Worm (Caenorhabditis elegans): ENCODE data around the gene bgnt-1.1.

Gene bgnt-1.1

DNA sequence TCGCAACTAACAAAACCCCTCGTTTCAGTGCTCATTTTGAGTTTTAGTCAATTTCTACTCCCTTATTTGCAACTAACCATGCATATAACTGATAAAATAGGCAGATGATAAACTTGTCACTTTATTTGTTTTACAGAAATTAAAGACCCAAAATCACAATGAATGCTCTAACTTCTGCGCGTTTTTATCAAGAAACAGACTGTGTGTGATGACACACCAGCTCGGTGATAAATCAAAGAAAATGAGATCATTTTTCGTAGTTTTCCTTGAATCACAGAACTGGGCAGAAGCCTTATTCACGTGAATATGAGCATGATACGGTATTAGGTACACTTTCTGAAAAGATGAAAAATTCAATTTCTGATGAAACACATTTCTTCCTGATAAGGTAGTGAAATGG, 9.5 kb upstream of the bgnt-1.1 start:
- no peak for TF ChIP-seq W03F9.2 (tag; optimal IDR thresholded peaks at IDR 0.05)
- TF ChIP-seq him-1 (tag; optimal IDR thresholded peaks at IDR 0.05), result no peak
- no peak for TF ChIP-seq dao-5 (tag; optimal IDR thresholded peaks at IDR 0.05)

ce11 chrIV:10463987-10464638, 8.5 kb upstream of the bgnt-1.1 start, which contains the start of gene ugt-43:
TSS of gene ugt-43 (plus strand) at chrIV:10464588.
- TF ChIP-seq dao-5 (tag; optimal IDR thresholded peaks at IDR 0.05) (no peak), him-1 (tag; optimal IDR thresholded peaks at IDR 0.05) (no peak), W03F9.2 (tag; optimal IDR thresholded peaks at IDR 0.05) (no peak)

- TF ChIP-seq him-1 (tag; optimal IDR thresholded peaks at IDR 0.05), result no peak
- no peak for TF ChIP-seq W03F9.2 (tag; optimal IDR thresholded peaks at IDR 0.05)
- no peak for TF ChIP-seq dao-5 (tag; optimal IDR thresholded peaks at IDR 0.05)
Measured at ce11 chrIV:10465764-10466163, 6.8 kb upstream of the bgnt-1.1 start.

ce11 chrIV:10466398-10466797, 6.2 kb upstream of the bgnt-1.1 start:
- TF ChIP-seq dao-5 (tag; optimal IDR thresholded peaks at IDR 0.05), result no peak
- TF ChIP-seq W03F9.2 (tag; optimal IDR thresholded peaks at IDR 0.05), result no peak
- no peak for TF ChIP-seq him-1 (tag; optimal IDR thresholded peaks at IDR 0.05)

- TF ChIP-seq dao-5 (tag; optimal IDR thresholded peaks at IDR 0.05), result no peak
- TF ChIP-seq W03F9.2 (tag; optimal IDR thresholded peaks at IDR 0.05), result no peak
- TF ChIP-seq him-1 (tag; optimal IDR thresholded peaks at IDR 0.05), result no peak
Measured at ce11 chrIV:10467347-10467746, 5.2 kb upstream of the bgnt-1.1 start.

- TF ChIP-seq him-1 (tag; optimal IDR thresholded peaks at IDR 0.05) (no peak), W03F9.2 (tag; optimal IDR thresholded peaks at IDR 0.05) (no peak), dao-5 (tag; optimal IDR thresholded peaks at IDR 0.05) (no peak)
Measured at ce11 chrIV:10468662-10469061, 3.9 kb upstream of the bgnt-1.1 start.

DNA sequence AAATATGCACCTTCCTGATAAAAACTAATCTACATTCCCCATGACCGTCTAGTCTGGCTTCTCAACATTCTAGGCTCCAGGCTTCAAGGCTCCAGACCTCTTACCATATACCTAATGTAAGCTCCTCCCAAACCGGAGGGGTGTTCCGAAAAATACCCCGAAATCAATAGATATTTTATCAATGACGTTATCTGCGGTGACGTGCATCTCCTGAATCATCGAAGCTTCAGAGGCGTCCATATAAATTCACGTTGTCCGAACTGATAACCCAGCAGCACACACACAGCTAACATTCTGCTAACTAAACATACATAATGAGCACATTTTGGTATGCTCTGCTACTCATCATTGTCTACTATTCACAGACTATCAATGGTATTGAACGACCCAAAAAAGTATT, 3.1 kb upstream of the bgnt-1.1 start, which contains the start of gene ugt-44:
Gene ugt-44, plus strand, starts transcription at position 248 of the 400 bp plus-strand sequence.
- TF ChIP-seq him-1 (tag; optimal IDR thresholded peaks at IDR 0.05), result no peak
- no peak for TF ChIP-seq W03F9.2 (tag; optimal IDR thresholded peaks at IDR 0.05)
- TF ChIP-seq dao-5 (tag; optimal IDR thresholded peaks at IDR 0.05), result no peak

DNA sequence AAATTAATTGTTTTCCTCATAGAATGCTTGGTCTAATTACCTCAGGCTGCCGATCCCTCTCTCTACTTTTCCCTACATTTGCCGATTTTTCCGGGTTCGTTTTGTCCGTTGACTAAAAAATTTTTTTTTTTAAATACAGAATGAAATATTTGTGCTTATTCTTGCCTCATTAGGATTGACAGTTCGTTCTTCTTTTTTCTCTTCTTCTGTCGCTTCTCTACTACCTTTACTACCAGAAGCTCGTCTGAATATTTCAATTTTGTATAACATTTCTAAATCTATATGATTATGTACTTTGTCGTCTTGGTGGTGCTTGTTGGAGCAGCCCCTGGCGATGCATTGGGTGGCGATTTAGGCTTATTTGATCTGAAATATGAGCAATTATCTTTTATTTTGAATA, 2.7 kb downstream of the bgnt-1.1 start:
- no peak for TF ChIP-seq him-1 (tag; optimal IDR thresholded peaks at IDR 0.05)
- TF ChIP-seq W03F9.2 (tag; optimal IDR thresholded peaks at IDR 0.05), result no peak
- TF ChIP-seq dao-5 (tag; optimal IDR thresholded peaks at IDR 0.05), result no peak

- TF ChIP-seq W03F9.2 (tag; optimal IDR thresholded peaks at IDR 0.05) (no peak), dao-5 (tag; optimal IDR thresholded peaks at IDR 0.05) (no peak), him-1 (tag; optimal IDR thresholded peaks at IDR 0.05) (peak; percentile 68)
Measured at ce11 chrIV:10481695-10482094, 9.1 kb downstream of the bgnt-1.1 start, which contains the start of gene egl-21. TSS of gene egl-21 (minus strand) at chrIV:10481844.

DNA sequence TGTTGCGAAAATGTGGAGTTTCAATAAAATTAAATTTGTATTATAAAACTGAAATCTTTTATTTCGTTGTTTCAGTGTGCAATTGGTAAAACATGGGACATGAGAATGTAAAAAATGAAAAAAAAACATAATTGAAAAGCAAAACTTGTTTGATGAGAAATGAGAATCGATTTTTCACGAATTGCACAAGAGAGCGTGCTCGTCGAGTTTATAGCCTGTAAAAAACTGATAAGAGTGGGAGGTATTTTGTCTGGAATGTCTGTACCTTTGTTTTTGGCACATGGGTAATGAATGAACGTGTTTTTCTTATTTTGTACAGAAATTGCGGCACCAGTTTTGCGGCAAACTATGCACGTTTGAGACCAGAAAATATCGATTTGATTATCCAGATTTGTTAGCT, 10.0 kb downstream of the bgnt-1.1 start:
- TF ChIP-seq dao-5 (tag; optimal IDR thresholded peaks at IDR 0.05) (no peak), W03F9.2 (tag; optimal IDR thresholded peaks at IDR 0.05) (no peak), him-1 (tag; optimal IDR thresholded peaks at IDR 0.05) (no peak)

DNA sequence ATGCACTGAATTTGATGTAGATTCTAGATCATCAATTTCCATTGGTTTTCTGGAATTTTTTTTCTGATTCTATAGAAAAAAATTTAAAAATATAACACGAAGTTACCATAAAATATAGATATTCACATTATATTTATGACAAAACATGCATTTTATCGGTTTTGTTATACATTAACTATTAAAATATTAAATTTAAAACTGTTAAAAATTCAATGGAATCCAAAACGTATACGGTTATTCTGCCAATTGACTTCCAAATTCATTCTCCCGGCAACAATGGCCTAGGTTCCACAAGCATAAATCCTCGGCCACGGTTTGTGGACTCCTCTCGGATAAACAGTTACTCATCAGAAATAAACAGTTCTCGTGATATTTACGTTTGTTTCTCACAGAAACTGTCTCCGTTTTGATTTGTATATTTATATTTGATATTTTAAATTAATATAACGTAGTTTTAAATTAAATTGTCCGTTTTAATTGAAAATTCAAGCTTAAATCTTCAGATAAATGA, 11.1 kb downstream of the bgnt-1.1 start, which contains the start of the genes F01D4.5 and ced-5:
Gene F01D4.5, minus strand, starts transcription at position 51 of the 511 bp plus-strand sequence.
Gene ced-5, plus strand, starts transcription at position 504 of the 511 bp plus-strand sequence.
- peak; percentile 95 for TF ChIP-seq W03F9.2 (tag; optimal IDR thresholded peaks at IDR 0.05)
- TF ChIP-seq him-1 (tag; optimal IDR thresholded peaks at IDR 0.05), result peak; percentile 47
- TF ChIP-seq dao-5 (tag; optimal IDR thresholded peaks at IDR 0.05), result no peak

- no peak for TF ChIP-seq W03F9.2 (tag; optimal IDR thresholded peaks at IDR 0.05)
- TF ChIP-seq him-1 (tag; optimal IDR thresholded peaks at IDR 0.05), result no peak
- TF ChIP-seq dao-5 (tag; optimal IDR thresholded peaks at IDR 0.05), result no peak
Measured at ce11 chrIV:10489409-10489808, 16.8 kb downstream of the bgnt-1.1 start.

DNA sequence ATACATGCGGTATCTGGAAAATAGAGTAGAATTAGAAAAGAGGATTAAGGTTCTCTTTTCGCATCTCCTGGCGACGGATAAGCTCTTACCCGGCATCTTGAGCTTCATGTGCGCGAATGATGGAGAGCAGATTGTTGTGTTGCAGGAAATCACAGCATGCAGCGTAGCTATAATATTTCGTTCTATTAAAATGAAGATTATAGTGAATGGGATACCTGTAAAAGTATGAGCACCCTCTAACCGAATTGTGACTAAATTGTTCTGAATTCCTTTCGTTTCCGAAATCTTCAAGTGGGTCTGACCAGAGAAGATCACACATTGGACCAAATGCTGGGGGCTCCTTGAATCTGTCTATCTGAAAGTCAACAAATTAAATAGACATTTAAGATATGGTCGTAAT, 25.8 kb downstream of the bgnt-1.1 start:
- no peak for TF ChIP-seq dao-5 (tag; optimal IDR thresholded peaks at IDR 0.05)

DNA sequence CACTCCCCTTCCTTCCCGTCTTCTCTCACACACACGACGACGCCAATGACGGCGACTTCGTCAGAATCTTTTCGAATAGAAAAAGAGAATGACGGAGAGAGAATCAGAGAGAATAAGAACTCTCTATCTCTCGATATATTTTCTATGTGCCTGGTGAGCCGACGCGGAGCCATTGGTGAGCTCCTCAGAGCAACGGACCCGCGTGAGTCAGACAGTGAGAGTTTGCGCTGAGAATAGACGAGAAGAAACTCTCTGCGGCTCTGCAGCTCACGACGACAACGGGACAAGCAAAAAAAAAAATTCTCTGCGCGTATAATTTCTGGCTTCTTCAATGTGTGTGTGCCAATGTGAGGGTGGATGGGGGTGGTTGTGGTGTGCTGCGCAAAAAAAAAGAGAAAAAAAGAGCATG, 27.4 kb downstream of the bgnt-1.1 start:
- peak; percentile 85 for TF ChIP-seq him-1 (tag; optimal IDR thresholded peaks at IDR 0.05)
- TF ChIP-seq W03F9.2 (tag; optimal IDR thresholded peaks at IDR 0.05), result no peak
- no peak for TF ChIP-seq dao-5 (tag; optimal IDR thresholded peaks at IDR 0.05)

ce11 chrIV:10500481-10500880, 27.9 kb downstream of the bgnt-1.1 start:
- TF ChIP-seq him-1 (tag; optimal IDR thresholded peaks at IDR 0.05) (no peak), W03F9.2 (tag; optimal IDR thresholded peaks at IDR 0.05) (no peak), dao-5 (tag; optimal IDR thresholded peaks at IDR 0.05) (no peak)
